Worm (Caenorhabditis elegans) whole organism, young adult: Measurements from ENCODE around the gene C01G5.3.

Source experiments
- C06A6.2 ChIP-seq: fragments of 200-800 bp; sonication (Bioruptor generic); conservative IDR thresholded peaks from 2 replicates; pipeline ENCODE4 v1.3.6; 2022; ENCODE audit warnings: missing genetic modification characterization, missing compliant biosample characterization
- C17E4.6 ChIP-seq: fragments of 200-800 bp; sonication (Bioruptor generic); IDR thresholded peaks from 2 replicates; pipeline ENCODE4 v1.3.6; 2022; ENCODE audit warnings: missing genetic modification reagents, missing genetic modification characterization, missing compliant biosample characterization
- F57A8.1 ChIP-seq: fragments of 200-800 bp; sonication (Bioruptor generic); optimal IDR thresholded peaks from 2 replicates; lab custom pipeline; 2018; ENCODE audit warnings: mild to moderate bottlenecking, missing genetic modification characterization, moderate library complexity, missing compliant biosample characterization
- K12H6.12 ChIP-seq: fragments of 200-800 bp; sonication (Bioruptor generic); optimal IDR thresholded peaks from 2 replicates; lab custom pipeline; 2018; ENCODE audit warnings: mild to moderate bottlenecking, missing genetic modification characterization, missing compliant biosample characterization
- atf-7 ChIP-seq: sonication (generic microtip); optimal IDR thresholded peaks from 2 replicates; lab custom pipeline; 2017; ENCODE audit warnings: mild to moderate bottlenecking, missing genetic modification characterization, missing compliant biosample characterization
- attf-3 ChIP-seq: fragments of 200-800 bp; sonication (Bioruptor generic); conservative IDR thresholded peaks from 2 replicates; pipeline ENCODE4 v1.3.6; 2022; ENCODE audit warnings: missing genetic modification reagents, missing genetic modification characterization, missing compliant biosample characterization
- attf-5 ChIP-seq: fragments of 200-800 bp; sonication (Bioruptor generic); optimal IDR thresholded peaks from 2 replicates; lab custom pipeline; 2018; ENCODE audit warnings: mild to moderate bottlenecking, missing genetic modification characterization, missing compliant biosample characterization
- bed-2 ChIP-seq: fragments of 200-800 bp; sonication (Bioruptor generic); IDR thresholded peaks from 2 replicates; pipeline ENCODE4 v1.3.6; 2022; ENCODE audit warnings: missing genetic modification reagents, missing genetic modification characterization, missing compliant biosample characterization
- ccch-3 ChIP-seq: fragments of 200-800 bp; sonication (Bioruptor generic); optimal IDR thresholded peaks from 2 replicates; lab custom pipeline; 2018; ENCODE audit warnings: mild to moderate bottlenecking, missing genetic modification characterization, missing compliant biosample characterization
- cebp-1 ChIP-seq, 2 experiments: fragments of 200-800 bp in 1 of 2; sonication (Bioruptor generic) in 1 of 2; sonication (generic microtip) in 1 of 2; IDR thresholded peaks in 1 of 2; optimal IDR thresholded peaks in 1 of 2; 2 replicates each; pipeline versions ENCODE4 v1.3.6 to Lab custom; 2017 to 2022; ENCODE audit warnings: missing compliant biosample characterization in 2 of 2, missing genetic modification characterization in 2 of 2, mild to moderate bottlenecking in 1 of 2, missing genetic modification reagents in 1 of 2, moderate library complexity in 1 of 2
- ceh-27 ChIP-seq: fragments of 200-800 bp; sonication (Bioruptor generic); optimal IDR thresholded peaks from 2 replicates; lab custom pipeline; 2018; ENCODE audit warnings: mild to moderate bottlenecking, missing genetic modification characterization, moderate library complexity, missing compliant biosample characterization
- dpff-1 ChIP-seq: sonication (generic microtip); optimal IDR thresholded peaks from 2 replicates; lab custom pipeline; 2017; ENCODE audit warnings: mild to moderate bottlenecking, missing genetic modification characterization, missing compliant biosample characterization
- efl-1 ChIP-seq: fragments of 150-350 bp; optimal IDR thresholded peaks from 2 replicates; lab custom pipeline; 2014; ENCODE audit warnings: missing biosample characterization, missing genetic modification reagents, missing genetic modification characterization
- ekl-4 ChIP-seq: fragments of 200-800 bp; sonication (Bioruptor generic); IDR thresholded peaks from 2 replicates; pipeline ENCODE4 v1.3.6; 2022; ENCODE audit warnings: missing genetic modification reagents, missing genetic modification characterization, missing compliant biosample characterization
- hlh-26 ChIP-seq: fragments of 200-800 bp; sonication (Bioruptor generic); conservative IDR thresholded peaks from 2 replicates; pipeline ENCODE4 v1.3.6; 2022; ENCODE audit warnings: missing genetic modification reagents, missing genetic modification characterization, missing compliant biosample characterization
- hrde-1 ChIP-seq: sonication (generic microtip); optimal IDR thresholded peaks from 2 replicates; lab custom pipeline; 2016; ENCODE audit warnings: missing genetic modification characterization, mild to moderate bottlenecking, missing compliant biosample characterization, moderate library complexity, missing genotype, missing genetic modification reagents, borderline replicate concordance
- hsf-1 ChIP-seq: fragments of 200-800 bp; sonication (Bioruptor generic); IDR thresholded peaks from 2 replicates; pipeline ENCODE4 v1.3.6; 2022; ENCODE audit warnings: missing genetic modification reagents, missing genetic modification characterization, missing compliant biosample characterization
- lin-35 ChIP-seq, 3 experiments: fragments of 150-350 bp in 2 of 3; sonication (generic microtip) in 1 of 3; optimal IDR thresholded peaks; 2 replicates each; lab custom pipeline; 2014 to 2018; ENCODE audit warnings: missing biosample characterization in 3 of 3, missing genetic modification characterization in 3 of 3, missing genetic modification reagents in 3 of 3
- lin-54 ChIP-seq: fragments of 200-800 bp; sonication (Bioruptor generic); optimal IDR thresholded peaks from 2 replicates; lab custom pipeline; 2018; ENCODE audit warnings: mild to moderate bottlenecking, missing genetic modification characterization, missing compliant biosample characterization
- madf-10 ChIP-seq: sonication (generic microtip); optimal IDR thresholded peaks from 2 replicates; lab custom pipeline; 2016; ENCODE audit warnings: mild to moderate bottlenecking, missing genetic modification characterization, missing compliant biosample characterization
- madf-8 ChIP-seq: fragments of 200-800 bp; sonication (Bioruptor generic); conservative IDR thresholded peaks from 2 replicates; pipeline ENCODE4 v1.3.6; 2022; ENCODE audit warnings: missing genetic modification reagents, missing genetic modification characterization, missing compliant biosample characterization
- nhr-120 ChIP-seq: fragments of 200-800 bp; sonication (Bioruptor generic); IDR thresholded peaks from 2 replicates; pipeline ENCODE4 v1.3.6; 2022; ENCODE audit warnings: missing genetic modification characterization, missing compliant biosample characterization
- nhr-80 ChIP-seq: sonication (generic microtip); optimal IDR thresholded peaks from 2 replicates; lab custom pipeline; 2016; ENCODE audit warnings: missing genetic modification characterization, missing compliant biosample characterization
- pha-4 ChIP-seq: fragments of 150-350 bp; sonication (generic microtip); optimal IDR thresholded peaks from 2 replicates; lab custom pipeline; 2014; ENCODE audit warnings: missing biosample characterization, missing genetic modification reagents, missing genetic modification characterization
- rec-8 ChIP-seq, 2 experiments: sonication (generic microtip); optimal IDR thresholded peaks; 2 replicates each; lab custom pipeline; 2016; ENCODE audit warnings: mild to moderate bottlenecking in 2 of 2, missing genetic modification characterization in 2 of 2, missing genetic modification reagents in 2 of 2, missing genotype in 2 of 2, missing biosample characterization in 1 of 2, missing compliant biosample characterization in 1 of 2, moderate library complexity in 1 of 2
- rpc-1 ChIP-seq, 2 experiments: fragments of 150-350 bp in 1 of 2; sonication (generic microtip) in 1 of 2; optimal IDR thresholded peaks; 2 replicates each; lab custom pipeline; 2014 to 2018; ENCODE audit warnings: missing biosample characterization in 1 of 2, missing genetic modification characterization in 1 of 2, missing genetic modification reagents in 1 of 2, missing genotype in 1 of 2
- snpc-4 ChIP-seq, 5 experiments: fragments of 150-350 bp in 1 of 5; sonication (generic microtip) in 4 of 5; optimal IDR thresholded peaks; 2 replicates each; lab custom pipeline; 2014 to 2018; ENCODE audit warnings: missing genetic modification characterization in 5 of 5, missing biosample characterization in 3 of 5, antibody characterized with exemption in 2 of 5, mild to moderate bottlenecking in 2 of 5, missing compliant biosample characterization in 2 of 5, missing genotype in 2 of 5, moderate library complexity in 2 of 5, missing genetic modification reagents in 1 of 5
- tbp1 ChIP-seq: fragments of 200-800 bp; sonication (Bioruptor generic); optimal IDR thresholded peaks from 2 replicates; lab custom pipeline; 2018; ENCODE audit warnings: mild to moderate bottlenecking, missing genetic modification characterization, missing compliant biosample characterization
- unc-62 ChIP-seq: fragments of 150-350 bp; optimal IDR thresholded peaks from 2 replicates; lab custom pipeline; 2014; ENCODE audit warnings: missing biosample characterization, missing genetic modification reagents, missing genetic modification characterization
- xnd-1 ChIP-seq: sonication (generic microtip); optimal IDR thresholded peaks from 2 replicates; lab custom pipeline; 2016; ENCODE audit warnings: missing genotype, missing genetic modification reagents, missing genetic modification characterization, missing compliant biosample characterization
- zfh-2 ChIP-seq: fragments of 200-800 bp; sonication (Bioruptor generic); conservative IDR thresholded peaks from 2 replicates; pipeline ENCODE4 v1.3.6; 2022; ENCODE audit warnings: missing genetic modification reagents, missing genetic modification characterization, missing compliant biosample characterization

C01G5.3 gene

ce11 chrIV:6554865-6555264 is 18.9 kb downstream of the C01G5.3 start (continued):
- no peak for TF ChIP-seq unc-62 (GFP tag; lab: Kevin White, UChicago)
- no peak for TF ChIP-seq nhr-120
- TF ChIP-seq atf-7 (tag; lab: Kevin White, UChicago), result peak; percentile 28
- TF ChIP-seq hlh-26 (GFP tag; lab: Robert Waterston, UW), result no peak
- TF ChIP-seq tbp1 (GFP tag; lab: Kevin White, UChicago), result peak; percentile 25
- no peak for TF ChIP-seq zfh-2 (GFP tag; lab: Robert Waterston, UW)
- TF ChIP-seq ccch-3 (GFP tag; lab: Kevin White, UChicago), result no peak
- TF ChIP-seq nhr-80 (tag; lab: Kevin White, UChicago), result peak; percentile 96
- no peak for TF ChIP-seq xnd-1 (tag; lab: Kevin White, UChicago)
- TF ChIP-seq madf-10 (tag; lab: Kevin White, UChicago), result peak; percentile 44
- TF ChIP-seq C17E4.6 (GFP tag; lab: Robert Waterston, UW), result no peak
- TF ChIP-seq rpc-1 (optimal IDR thresholded peaks at IDR 0.05; lab: Kevin White, UChicago), result no peak
- TF ChIP-seq rpc-1 (tag; optimal IDR thresholded peaks at IDR 0.05; lab: Kevin White, UChicago), result no peak
- no peak for TF ChIP-seq madf-8
- peak; percentile 1 for TF ChIP-seq attf-5 (GFP tag; lab: Kevin White, UChicago)
- no peak for TF ChIP-seq ceh-27 (GFP tag; lab: Kevin White, UChicago)
- no peak for TF ChIP-seq attf-3
- TF ChIP-seq K12H6.12 (tag; lab: Kevin White, UChicago), result no peak
- no peak for TF ChIP-seq snpc-4 (GFP tag; optimal IDR thresholded peaks at IDR 0.05; lab: Kevin White, UChicago)
- TF ChIP-seq snpc-4 (tag; optimal IDR thresholded peaks at IDR 0.05; lab: Kevin White, UChicago), result no peak
- TF ChIP-seq rec-8 (tag; optimal IDR thresholded peaks at IDR 0.05; lab: Kevin White, UChicago), result no peak
- no peak for TF ChIP-seq hsf-1 (GFP tag; lab: Robert Waterston, UW)
- TF ChIP-seq ekl-4 (GFP tag; lab: Robert Waterston, UW), result 0 out of 2 replicates have a peak, but pooled peaks have one; percentile 29
- no peak for TF ChIP-seq bed-2 (GFP tag; lab: Robert Waterston, UW)
- TF ChIP-seq pha-4, result peak; percentile 12
- no peak for TF ChIP-seq C06A6.2
- TF ChIP-seq F57A8.1 (GFP tag; lab: Kevin White, UChicago), result no peak
- no peak for TF ChIP-seq hrde-1 (tag; lab: Kevin White, UChicago)

DNA sequence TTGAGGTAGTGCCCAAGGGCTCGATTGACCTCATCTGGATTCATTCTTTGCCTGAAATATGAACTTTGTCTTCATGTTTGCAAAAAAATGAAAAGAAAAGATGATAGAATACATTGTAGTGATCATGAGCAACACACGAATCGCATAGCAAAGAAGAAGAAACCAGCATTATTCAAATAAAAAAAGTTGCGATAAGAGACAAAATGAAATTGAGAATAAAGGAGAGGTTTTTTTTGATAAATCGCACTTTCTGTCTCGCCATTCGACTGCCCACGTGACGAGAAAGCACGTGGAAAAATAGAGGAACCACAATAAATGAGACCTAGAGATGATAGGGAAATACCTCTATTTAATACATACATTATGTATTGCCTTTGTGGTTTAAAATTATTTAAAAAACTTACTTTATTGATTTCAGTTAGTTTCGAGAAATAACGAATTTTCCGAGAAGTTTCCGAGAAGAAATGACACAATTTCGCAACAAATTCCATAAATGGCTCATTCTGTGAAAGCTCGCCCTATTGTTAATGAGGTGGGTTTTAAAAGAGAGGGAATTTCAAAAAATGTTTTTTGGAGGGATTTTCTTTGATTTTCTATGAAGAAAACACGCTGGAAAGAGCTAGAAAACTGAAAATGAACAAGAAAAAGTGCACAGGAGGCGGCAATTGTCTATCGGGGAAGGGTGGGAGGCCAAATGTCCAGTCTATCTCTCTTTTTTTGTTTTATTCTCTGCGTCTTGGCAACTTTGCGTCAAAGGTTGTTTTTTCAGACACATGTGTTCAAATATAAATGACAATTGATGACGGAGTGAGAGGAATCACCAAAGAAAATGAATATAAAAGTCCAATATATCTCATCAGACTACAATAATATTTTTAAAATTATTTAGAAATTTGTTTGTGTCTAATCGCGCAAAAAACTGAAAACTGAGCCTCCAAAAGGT is 19.7 kb downstream of the C01G5.3 start, which contains the start of gene paqr-1:
TSS of gene paqr-1 (minus strand) at position 51 of the 943 bp plus-strand sequence.
- TF ChIP-seq dpff-1, result no peak
- peak; percentile 31 for TF ChIP-seq lin-54 (GFP tag; lab: Kevin White, UChicago)
- peak; percentile 1 for TF ChIP-seq tbp1 (GFP tag; lab: Kevin White, UChicago)
- TF ChIP-seq attf-5 (GFP tag; lab: Kevin White, UChicago), result peak; percentile 7
- peak; percentile 12 for TF ChIP-seq efl-1 (GFP tag; lab: Kevin White, UChicago)
- no peak for TF ChIP-seq snpc-4 (GFP tag; optimal IDR thresholded peaks at IDR 0.05; lab: Kevin White, UChicago)
- peak in 1 of 4 experiments; percentile 21 for TF ChIP-seq snpc-4 (tag; optimal IDR thresholded peaks at IDR 0.05; lab: Kevin White, UChicago)
- TF ChIP-seq cebp-1 (GFP tag; IDR thresholded peaks at IDR 0.05; lab: Robert Waterston, UW), result peak; percentile 77
- peak; percentile 92 for TF ChIP-seq cebp-1 (tag; optimal IDR thresholded peaks at IDR 0.05; lab: Kevin White, UChicago)
- peak in 1 of 3 experiments; percentile 67 for TF ChIP-seq lin-35 (GFP tag; optimal IDR thresholded peaks at IDR 0.05; lab: Kevin White, UChicago)
- TF ChIP-seq C17E4.6 (GFP tag; lab: Robert Waterston, UW), result no peak
- TF ChIP-seq, all 124 proteins: peak for 7
